Fruit fly (Drosophila melanogaster) whole organism, embryonic: ENCODE data around the gene CG7810.
A peak's percentile ranks its signal among the peaks of the same experiment; 100 is the strongest.

Experiments
- Abd-B ChIP-seq: fragments of 200-800 bp; sonication (Bioruptor generic); optimal IDR thresholded peaks from 2 replicates; lab custom pipeline; 2018; ENCODE audit warnings: missing biosample characterization, mild to moderate bottlenecking, missing genetic modification characterization, moderate library complexity
- Awh ChIP-seq: fragments of 200-800 bp; sonication (Bioruptor generic); IDR thresholded peaks from 2 replicates; pipeline ENCODE4, ENCODE4 v1.3.6; 2022; ENCODE audit warnings: missing biosample characterization, missing genetic modification characterization
- B-H2 ChIP-seq: fragments of 200-800 bp; sonication (Bioruptor generic); optimal IDR thresholded peaks from 2 replicates; lab custom pipeline; 2018; ENCODE audit warnings: missing biosample characterization, mild to moderate bottlenecking, missing genetic modification characterization
- BtbVII ChIP-seq: fragments of 200-800 bp; sonication (Bioruptor generic); optimal IDR thresholded peaks from 3 replicates; lab custom pipeline; 2017; ENCODE audit warnings: missing biosample characterization, mild to moderate bottlenecking, missing genetic modification characterization
- CG10321 ChIP-seq: fragments of 200-800 bp; sonication (Bioruptor generic); IDR thresholded peaks from 2 replicates; pipeline ENCODE4 v1.3.6; 2022; ENCODE audit warnings: missing biosample characterization, missing genetic modification characterization
- CG12071 ChIP-seq: fragments of 200-800 bp; sonication (Bioruptor generic); optimal IDR thresholded peaks from 3 replicates; lab custom pipeline; 2018; ENCODE audit warnings: missing biosample characterization, mild to moderate bottlenecking, missing genetic modification characterization
- CG12769 ChIP-seq: fragments of 200-800 bp; sonication (Bioruptor generic); optimal IDR thresholded peaks from 2 replicates; lab custom pipeline; 2019; ENCODE audit warnings: missing biosample characterization, mild to moderate bottlenecking, missing genetic modification characterization, moderate library complexity
- CG15696 ChIP-seq: fragments of 200-800 bp; sonication (Bioruptor generic); optimal IDR thresholded peaks from 2 replicates; lab custom pipeline; 2019; ENCODE audit warnings: missing biosample characterization, mild to moderate bottlenecking, missing genetic modification characterization, moderate library complexity
- CG1602 ChIP-seq: fragments of 200-800 bp; sonication (Bioruptor generic); optimal IDR thresholded peaks from 3 replicates; lab custom pipeline; 2016; ENCODE audit warnings: missing biosample characterization, missing genetic modification characterization
- CG16779 ChIP-seq: fragments of 200-800 bp; sonication (Bioruptor generic); IDR thresholded peaks from 2 replicates; pipeline ENCODE4 v1.3.6; 2022; ENCODE audit warnings: missing biosample characterization, missing genetic modification characterization
- CG1832 ChIP-seq: fragments of 200-800 bp; sonication (Bioruptor generic); optimal IDR thresholded peaks from 2 replicates; lab custom pipeline; 2017; ENCODE audit warnings: missing biosample characterization, mild to moderate bottlenecking, missing genetic modification characterization, inconsistent platforms
- CG30403 ChIP-seq: fragments of 200-800 bp; sonication (Bioruptor generic); optimal IDR thresholded peaks from 3 replicates; lab custom pipeline; 2016; ENCODE audit warnings: missing biosample characterization, missing genetic modification characterization
- CG30431 ChIP-seq: fragments of 200-800 bp; sonication (Bioruptor generic); optimal IDR thresholded peaks from 2 replicates; lab custom pipeline; 2017; ENCODE audit warnings: missing biosample characterization, missing genetic modification characterization
- CG31441 ChIP-seq: fragments of 200-800 bp; sonication (Bioruptor generic); IDR thresholded peaks from 2 replicates; pipeline ENCODE4 v1.3.6; 2022; ENCODE audit warnings: missing biosample characterization, missing genetic modification characterization
- CG32772 ChIP-seq: fragments of 200-800 bp; sonication (Bioruptor generic); IDR thresholded peaks from 2 replicates; pipeline ENCODE4 v1.3.6; 2022; ENCODE audit warnings: missing biosample characterization, missing genetic modification characterization
- CG34224 ChIP-seq: fragments of 200-800 bp; sonication (Bioruptor generic); IDR thresholded peaks from 3 replicates; pipeline ENCODE4 v1.3.6; 2022; ENCODE audit warnings: missing biosample characterization, missing genetic modification characterization; ENCODE audit not compliant: partially characterized antibody
- CG3995 ChIP-seq: fragments of 200-800 bp; sonication (Bioruptor generic); optimal IDR thresholded peaks from 3 replicates; lab custom pipeline; 2016; ENCODE audit warnings: missing biosample characterization, missing genetic modification characterization
- CG4328 ChIP-seq: fragments of 200-800 bp; sonication (Bioruptor generic); optimal IDR thresholded peaks from 3 replicates; lab custom pipeline; 2017; ENCODE audit warnings: missing biosample characterization, missing genetic modification reagents, missing genetic modification characterization
- CG4360 ChIP-seq: fragments of 200-800 bp; sonication (Bioruptor generic); IDR thresholded peaks from 2 replicates; pipeline ENCODE4 v1.3.6; 2022; ENCODE audit warnings: missing biosample characterization, missing genetic modification characterization
- CG4707 ChIP-seq: fragments of 200-800 bp; sonication (Bioruptor generic); optimal IDR thresholded peaks from 2 replicates; lab custom pipeline; 2018; ENCODE audit warnings: missing biosample characterization, mild to moderate bottlenecking, missing genetic modification characterization, moderate library complexity
- CG6654 ChIP-seq: fragments of 200-800 bp; sonication (Bioruptor generic); optimal IDR thresholded peaks from 2 replicates; lab custom pipeline; 2017; ENCODE audit warnings: missing biosample characterization, mild to moderate bottlenecking, missing genetic modification characterization
- CG7556 ChIP-seq: fragments of 200-800 bp; sonication (Bioruptor generic); optimal IDR thresholded peaks from 2 replicates; lab custom pipeline; 2017; ENCODE audit warnings: missing biosample characterization, mild to moderate bottlenecking, missing genetic modification characterization
- CG7745 ChIP-seq: fragments of 200-800 bp; sonication (Bioruptor generic); optimal IDR thresholded peaks from 2 replicates; lab custom pipeline; 2018; ENCODE audit warnings: missing biosample characterization, mild to moderate bottlenecking, missing genetic modification characterization, moderate library complexity
- CG8478 ChIP-seq: fragments of >200 bp; optimal IDR thresholded peaks from 2 replicates; lab custom pipeline; 2018
- CG8924 ChIP-seq: fragments of 200-800 bp; optimal IDR thresholded peaks from 3 replicates; lab custom pipeline; 2019; ENCODE audit warnings: missing biosample characterization, mild to moderate bottlenecking, missing genetic modification characterization, moderate library complexity
- D19A ChIP-seq: fragments of 200-800 bp; optimal IDR thresholded peaks from 3 replicates; lab custom pipeline; 2019; ENCODE audit warnings: missing biosample characterization, mild to moderate bottlenecking, missing genetic modification characterization, moderate library complexity
- Dll ChIP-seq: fragments of 200-800 bp; sonication (Bioruptor generic); IDR thresholded peaks from 4 replicates; pipeline ENCODE4 v1.3.6; 2022; ENCODE audit warnings: missing biosample characterization, missing genetic modification characterization; ENCODE audit not compliant: partially characterized antibody
- Dref ChIP-seq: fragments of 200-800 bp; sonication (Bioruptor generic); IDR thresholded peaks from 2 replicates; pipeline ENCODE4 v1.3.6; 2022; ENCODE audit warnings: missing biosample characterization, missing genetic modification characterization
- Gug ChIP-seq: fragments of 200-800 bp; sonication (Bioruptor generic); IDR thresholded peaks from 4 replicates; pipeline ENCODE4 v1.3.6; 2022; ENCODE audit warnings: missing biosample characterization, missing genetic modification characterization
- HHEX ChIP-seq: fragments of 200-800 bp; sonication (Bioruptor generic); optimal IDR thresholded peaks from 3 replicates; lab custom pipeline; 2017; ENCODE audit warnings: missing biosample characterization, mild to moderate bottlenecking, missing genetic modification characterization, missing genetic modification reagents
- HLHmδ ChIP-seq: fragments of 200-800 bp; sonication (Bioruptor generic); optimal IDR thresholded peaks from 2 replicates; lab custom pipeline; 2018; ENCODE audit warnings: missing biosample characterization, mild to moderate bottlenecking, missing genetic modification characterization, moderate library complexity
- Hey ChIP-seq: fragments of 200-800 bp; sonication (Bioruptor generic); optimal IDR thresholded peaks from 3 replicates; lab custom pipeline; 2018; ENCODE audit warnings: missing biosample characterization, mild to moderate bottlenecking, missing genetic modification characterization
- Jarid2 ChIP-seq: fragments of 200-800 bp; sonication (Bioruptor generic); optimal IDR thresholded peaks from 3 replicates; lab custom pipeline; 2017; ENCODE audit warnings: mild to moderate bottlenecking, missing biosample characterization, missing genetic modification reagents, missing genetic modification characterization
- Kr ChIP-seq: fragments of 200-800 bp; sonication (Bioruptor generic); optimal IDR thresholded peaks from 2 replicates; lab custom pipeline; 2017; ENCODE audit warnings: missing biosample characterization, mild to moderate bottlenecking, missing genetic modification characterization
- Lhr ChIP-seq: fragments of 200-800 bp; sonication (Bioruptor generic); optimal IDR thresholded peaks from 3 replicates; lab custom pipeline; 2017; ENCODE audit warnings: mild to moderate bottlenecking, missing biosample characterization, missing genetic modification reagents, missing genetic modification characterization
- ash1 ChIP-seq: fragments of 200-800 bp; sonication (Bioruptor generic); optimal IDR thresholded peaks from 2 replicates; lab custom pipeline; 2018; ENCODE audit warnings: missing biosample characterization, mild to moderate bottlenecking, missing genetic modification characterization
- az2 ChIP-seq: fragments of 200-800 bp; sonication (Bioruptor generic); optimal IDR thresholded peaks from 3 replicates; lab custom pipeline; 2016; ENCODE audit warnings: missing biosample characterization, missing genetic modification characterization
- bab2 ChIP-seq: fragments of 200-800 bp; sonication (Bioruptor generic); optimal IDR thresholded peaks from 2 replicates; lab custom pipeline; 2016; ENCODE audit warnings: missing biosample characterization, missing genetic modification characterization
- bcd ChIP-seq: fragments of 200-800 bp; sonication (Bioruptor generic); optimal IDR thresholded peaks from 2 replicates; lab custom pipeline; 2017; ENCODE audit warnings: missing biosample characterization, mild to moderate bottlenecking, missing genetic modification characterization
- bigmax ChIP-seq: fragments of 200-800 bp; sonication (Bioruptor generic); optimal IDR thresholded peaks from 2 replicates; lab custom pipeline; 2018; ENCODE audit warnings: missing biosample characterization, mild to moderate bottlenecking, missing genetic modification characterization
- croc ChIP-seq: fragments of 200-800 bp; sonication (Bioruptor generic); conservative IDR thresholded peaks from 3 replicates; pipeline ENCODE4 v1.3.6; 2022; ENCODE audit warnings: missing biosample characterization, missing genetic modification characterization
- dimm ChIP-seq: fragments of 200-800 bp; sonication (Bioruptor generic); IDR thresholded peaks from 2 replicates; pipeline ENCODE4 v1.3.6; 2022; ENCODE audit warnings: missing biosample characterization, missing genetic modification characterization
- hth ChIP-seq: fragments of >200 bp; optimal IDR thresholded peaks from 2 replicates; lab custom pipeline; 2017; ENCODE audit warnings: inconsistent platforms
- lola ChIP-seq, 3 experiments: fragments of >200 bp in 2 of 3; fragments of 200-800 bp in 1 of 3; sonication (Bioruptor generic) in 1 of 3; optimal IDR thresholded peaks; 2 replicates each; lab custom pipeline; 2017 to 2019; ENCODE audit warnings: missing biosample characterization in 3 of 3, missing genetic modification characterization in 3 of 3, mild to moderate bottlenecking in 1 of 3, moderate library complexity in 1 of 3
- odd ChIP-seq: fragments of 200-800 bp; sonication (Bioruptor generic); optimal IDR thresholded peaks from 2 replicates; lab custom pipeline; 2017; ENCODE audit warnings: missing biosample characterization, mild to moderate bottlenecking, missing genetic modification characterization
- p53 ChIP-seq: fragments of 200-800 bp; sonication (Bioruptor generic); optimal IDR thresholded peaks from 2 replicates; lab custom pipeline; 2016; ENCODE audit warnings: missing biosample characterization, missing genetic modification characterization
- phol ChIP-seq: fragments of 200-800 bp; sonication (Bioruptor generic); optimal IDR thresholded peaks from 3 replicates; lab custom pipeline; 2018; ENCODE audit warnings: missing biosample characterization, mild to moderate bottlenecking, missing genetic modification characterization, moderate library complexity
- ranshi ChIP-seq: fragments of 200-800 bp; sonication (Bioruptor generic); IDR thresholded peaks from 2 replicates; pipeline ENCODE4 v1.3.6; 2022; ENCODE audit warnings: missing biosample characterization, missing genetic modification characterization
- trh ChIP-seq: fragments of 200-800 bp; sonication (Bioruptor generic); optimal IDR thresholded peaks from 2 replicates; lab custom pipeline; 2016; ENCODE audit warnings: missing biosample characterization, missing genetic modification characterization
- vfl ChIP-seq: fragments of 200-800 bp; sonication (Bioruptor generic); optimal IDR thresholded peaks from 2 replicates; lab custom pipeline; 2016; ENCODE audit warnings: missing biosample characterization, missing genetic modification characterization

The CG7810 gene

DNA sequence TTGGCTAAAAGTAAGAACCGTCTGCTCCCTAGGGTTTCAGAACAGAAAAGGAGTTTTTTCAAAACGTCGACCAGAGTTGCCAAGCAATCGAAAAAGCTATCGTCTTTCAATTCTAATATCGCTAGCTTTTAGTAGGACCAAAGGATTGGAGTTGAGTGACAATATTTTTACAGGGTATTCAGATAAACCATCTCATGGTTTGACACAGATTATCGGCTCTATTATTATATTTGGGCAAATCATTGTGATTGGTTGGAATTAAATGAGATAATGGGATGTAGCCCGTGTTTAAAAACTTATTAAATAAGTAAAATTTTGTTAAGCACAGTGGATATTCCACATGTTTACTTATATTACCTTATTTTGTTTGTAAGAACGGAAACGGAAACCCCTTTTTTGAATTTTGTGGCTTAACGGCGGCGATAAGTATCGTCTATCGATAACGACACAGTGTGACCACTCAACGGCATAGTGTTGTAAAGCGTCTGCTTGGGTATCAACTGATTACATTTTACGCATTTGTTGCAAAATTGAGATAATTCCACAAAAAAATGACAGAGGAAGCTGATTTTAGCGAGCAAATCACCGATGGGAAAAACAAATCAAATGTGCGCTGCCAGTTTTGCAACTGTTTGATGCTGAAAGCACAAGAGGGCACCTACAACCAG lies 9.0 kb upstream of the CG7810 start, which contains the start of the genes mtsh and strat (continued):
- TF ChIP-seq bigmax = peak; percentile 7
- TF ChIP-seq Abd-B = no peak
- peak; percentile 38 for TF ChIP-seq vfl (GFP tag; lab: Kevin White, UChicago)
- TF ChIP-seq lola (GFP tag; optimal IDR thresholded peaks at IDR 0.05; lab: Kevin White, UChicago) = peak in 1 of 3 experiments; percentile 19
- no peak for TF ChIP-seq hth (lab: Kevin White, UChicago)
- TF ChIP-seq BtbVII (GFP tag; lab: Kevin White, UChicago) = peak; percentile 52
- TF ChIP-seq bab2 (GFP tag; lab: Kevin White, UChicago) = peak; percentile 45
- TF ChIP-seq CG1832 (GFP tag; lab: Kevin White, UChicago) = no peak
- no peak for TF ChIP-seq CG12769 (tag; lab: Kevin White, UChicago)
- peak; percentile 8 for TF ChIP-seq ash1 (GFP tag; lab: Kevin White, UChicago)
- TF ChIP-seq p53 (GFP tag; lab: Kevin White, UChicago) = peak; percentile 51
- no peak for TF ChIP-seq Hey (tag; lab: Kevin White, UChicago)
- TF ChIP-seq croc = no peak; the same call in 2 of the 3 replicates
- peak; percentile 48; the same call in 1 of the 2 replicates for TF ChIP-seq ranshi (GFP tag; lab: Robert Waterston, UW)
- TF ChIP-seq odd (GFP tag; lab: Kevin White, UChicago) = no peak
- TF ChIP-seq Awh (GFP tag; lab: Robert Waterston, UW) = peak; percentile 44; the same call in 1 of the 2 replicates
- no peak for TF ChIP-seq Jarid2 (GFP tag; lab: Kevin White, UChicago)
- TF ChIP-seq az2 (GFP tag; lab: Kevin White, UChicago) = peak; percentile 19
- TF ChIP-seq Kr (GFP tag; lab: Kevin White, UChicago) = no peak
- peak; percentile 75 for TF ChIP-seq bcd (GFP tag; lab: Kevin White, UChicago)
- TF ChIP-seq CG6654 (GFP tag; lab: Kevin White, UChicago) = no peak
- peak; percentile 71 for TF ChIP-seq CG12071 (GFP tag; lab: Kevin White, UChicago)
- TF ChIP-seq Dref = peak; percentile 90
- TF ChIP-seq CG4360 (GFP tag; lab: Robert Waterston, UW) = no peak; the same call in 1 of the 2 replicates
- no peak for TF ChIP-seq CG15696 (tag; lab: Kevin White, UChicago)
- TF ChIP-seq D19A (tag; lab: Kevin White, UChicago) = no peak
- peak; percentile 41 for TF ChIP-seq CG30403 (GFP tag; lab: Kevin White, UChicago)
- TF ChIP-seq CG8478 = no peak
- no peak for TF ChIP-seq CG7745 (tag; lab: Kevin White, UChicago)
- peak; percentile 49 for TF ChIP-seq CG4707 (GFP tag; lab: Kevin White, UChicago)
- TF ChIP-seq CG16779 (GFP tag; lab: Robert Waterston, UW) = no peak
- no peak for TF ChIP-seq Gug (GFP tag; lab: Robert Waterston, UW)
- no peak for TF ChIP-seq CG10321
- peak; percentile 70 for TF ChIP-seq phol (tag; lab: Kevin White, UChicago)
- no peak for TF ChIP-seq CG1602 (GFP tag; lab: Kevin White, UChicago)
- peak; percentile 65 for TF ChIP-seq HHEX (GFP tag; lab: Kevin White, UChicago)
- peak; percentile 26 for TF ChIP-seq CG3995
- TF ChIP-seq trh (GFP tag; lab: Kevin White, UChicago) = no peak
- TF ChIP-seq CG31441 (GFP tag; lab: Robert Waterston, UW) = no peak; the same call in none of the 2 replicates
- peak; percentile 59 for TF ChIP-seq B-H2
- TF ChIP-seq CG32772 (GFP tag; lab: Robert Waterston, UW) = no peak; the same call in 1 of the 2 replicates
- peak; percentile 16 for TF ChIP-seq CG8924 (tag; lab: Kevin White, UChicago)
- TF ChIP-seq Lhr (GFP tag; lab: Kevin White, UChicago) = no peak
- no peak for TF ChIP-seq CG30431 (GFP tag; lab: Kevin White, UChicago)
- TF ChIP-seq CG7556 (GFP tag; lab: Kevin White, UChicago) = peak; percentile 54
- no peak for TF ChIP-seq dimm (GFP tag; lab: Robert Waterston, UW)
- peak; percentile 64; the same call in 2 of the 4 replicates for TF ChIP-seq Dll (GFP tag; lab: Robert Waterston, UW)
- TF ChIP-seq HLHmδ (GFP tag; lab: Kevin White, UChicago) = peak; percentile 48
- peak; percentile 66 for TF ChIP-seq CG4328 (GFP tag; lab: Kevin White, UChicago)
- peak; percentile 59 for TF ChIP-seq CG34224 (GFP tag; lab: Robert Waterston, UW)
